Worm (Caenorhabditis elegans) whole organism, young adult: Measurements from ENCODE around the gene fis-1.

ENCODE experiments used
- F55B11.4 ChIP-seq: sonication (generic microtip); optimal IDR thresholded peaks from 2 replicates; lab custom pipeline; 2016; ENCODE audit warnings: missing compliant biosample characterization, missing genetic modification characterization, borderline replicate concordance; ENCODE audit not compliant: insufficient read depth
- Y53G8AR.9 ChIP-seq: fragments of 200-800 bp; sonication (Bioruptor generic); conservative IDR thresholded peaks from 2 replicates; pipeline ENCODE4 v1.3.6; 2022; ENCODE audit warnings: missing genetic modification reagents, missing genetic modification characterization, missing compliant biosample characterization
- attf-5 ChIP-seq: fragments of 200-800 bp; sonication (Bioruptor generic); optimal IDR thresholded peaks from 2 replicates; lab custom pipeline; 2018; ENCODE audit warnings: mild to moderate bottlenecking, missing genetic modification characterization, missing compliant biosample characterization
- dox-1 ChIP-seq: fragments of 200-800 bp; sonication (Bioruptor generic); IDR thresholded peaks from 2 replicates; pipeline ENCODE4 v1.3.6; 2022; ENCODE audit warnings: missing genetic modification reagents, missing genetic modification characterization, missing compliant biosample characterization
- efl-1 ChIP-seq: fragments of 150-350 bp; optimal IDR thresholded peaks from 2 replicates; lab custom pipeline; 2014; ENCODE audit warnings: missing biosample characterization, missing genetic modification reagents, missing genetic modification characterization
- ets-4 ChIP-seq: fragments of 200-800 bp; sonication (Bioruptor generic); optimal IDR thresholded peaks from 2 replicates; lab custom pipeline; 2018; ENCODE audit warnings: mild to moderate bottlenecking, missing genetic modification characterization, missing compliant biosample characterization
- him-1 ChIP-seq: sonication (generic microtip); optimal IDR thresholded peaks from 2 replicates; lab custom pipeline; 2016; ENCODE audit warnings: missing genotype, missing genetic modification reagents, missing genetic modification characterization, missing compliant biosample characterization
- hsf-1 ChIP-seq: fragments of 200-800 bp; sonication (Bioruptor generic); IDR thresholded peaks from 2 replicates; pipeline ENCODE4 v1.3.6; 2022; ENCODE audit warnings: missing genetic modification reagents, missing genetic modification characterization, missing compliant biosample characterization
- lin-40 ChIP-seq: sonication (generic microtip); optimal IDR thresholded peaks from 2 replicates; lab custom pipeline; 2016; ENCODE audit warnings: missing genetic modification characterization, mild to moderate bottlenecking, missing compliant biosample characterization, missing genotype, missing genetic modification reagents
- pha-4 ChIP-seq: fragments of 150-350 bp; sonication (generic microtip); optimal IDR thresholded peaks from 2 replicates; lab custom pipeline; 2014; ENCODE audit warnings: missing biosample characterization, missing genetic modification reagents, missing genetic modification characterization
- snpc-1.3 ChIP-seq: sonication (generic microtip); optimal IDR thresholded peaks from 2 replicates; lab custom pipeline; 2017; ENCODE audit warnings: missing genetic modification characterization, mild to moderate bottlenecking, missing compliant biosample characterization, antibody characterized with exemption, moderate library complexity, missing genotype, missing genetic modification reagents; ENCODE audit not compliant: insufficient read depth
- snpc-4 ChIP-seq, 5 experiments: fragments of 150-350 bp in 1 of 5; sonication (generic microtip) in 4 of 5; optimal IDR thresholded peaks; 2 replicates each; lab custom pipeline; 2014 to 2018; ENCODE audit warnings: missing genetic modification characterization in 5 of 5, missing biosample characterization in 3 of 5, antibody characterized with exemption in 2 of 5, mild to moderate bottlenecking in 2 of 5, missing compliant biosample characterization in 2 of 5, missing genotype in 2 of 5, moderate library complexity in 2 of 5, missing genetic modification reagents in 1 of 5

DNA sequence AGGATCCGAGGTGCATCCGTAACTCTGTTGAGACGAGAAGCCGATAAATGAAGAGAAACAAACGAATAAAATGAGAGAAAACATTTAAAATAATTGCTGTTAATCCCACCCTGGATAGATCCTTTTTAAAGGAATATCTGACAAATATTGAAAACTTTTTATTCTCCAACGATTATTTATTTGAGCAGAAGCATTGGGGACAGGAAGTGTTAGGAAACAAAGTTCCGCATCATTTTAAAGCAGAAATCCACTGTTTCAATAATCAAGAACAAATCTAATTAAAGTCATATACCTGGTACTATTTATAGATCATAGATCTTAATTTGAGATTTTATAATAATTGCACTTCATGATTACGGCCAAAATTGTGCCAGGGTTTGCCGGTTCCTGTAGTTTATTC, 4.0 kb upstream of the fis-1 start, which contains the start of gene F41G3.20:
- TF ChIP-seq snpc-1.3 (tag; lab: Kevin White, UChicago) (no peak), attf-5 (no peak), Y53G8AR.9 (GFP tag; lab: Robert Waterston, UW) (no peak), pha-4 (tag; lab: Kevin White, UChicago) (no peak), lin-40 (tag; lab: Kevin White, UChicago) (no peak), him-1 (no peak), efl-1 (GFP tag; lab: Kevin White, UChicago) (no peak), ets-4 (GFP tag; lab: Kevin White, UChicago) (no peak), snpc-4 (GFP tag; optimal IDR thresholded peaks at IDR 0.05; lab: Kevin White, UChicago) (no peak), snpc-4 (tag; optimal IDR thresholded peaks at IDR 0.05; lab: Kevin White, UChicago) (no peak), dox-1 (GFP tag; lab: Robert Waterston, UW) (no peak), hsf-1 (GFP tag; lab: Robert Waterston, UW) (no peak), F55B11.4 (tag; lab: Kevin White, UChicago) (no peak)
